Fruit fly (Drosophila melanogaster) whole organism, embryonic: ENCODE data around the gene Nelf-E.
A peak's percentile ranks its signal among the peaks of the same experiment; 100 is the strongest.

Experiments used
- Abd-B ChIP-seq: fragments of 200-800 bp; sonication (Bioruptor generic); optimal IDR thresholded peaks from 2 replicates; lab custom pipeline; 2018; ENCODE audit warnings: missing biosample characterization, mild to moderate bottlenecking, missing genetic modification characterization, moderate library complexity
- Atf-2 ChIP-seq: fragments of 200-800 bp; sonication (Bioruptor generic); optimal IDR thresholded peaks from 2 replicates; lab custom pipeline; 2016; ENCODE audit warnings: missing biosample characterization, missing genetic modification characterization
- CG10321 ChIP-seq: fragments of 200-800 bp; sonication (Bioruptor generic); IDR thresholded peaks from 2 replicates; pipeline ENCODE4 v1.3.6; 2022; ENCODE audit warnings: missing biosample characterization, missing genetic modification characterization
- CG10366 ChIP-seq: fragments of 200-800 bp; sonication (Bioruptor generic); IDR thresholded peaks from 2 replicates; pipeline ENCODE4 v1.3.6; 2022; ENCODE audit warnings: missing biosample characterization, missing genetic modification characterization
- CG11723 ChIP-seq: fragments of 200-800 bp; sonication (Bioruptor generic); optimal IDR thresholded peaks from 2 replicates; lab custom pipeline; 2017; ENCODE audit warnings: missing biosample characterization, mild to moderate bottlenecking, missing genetic modification characterization
- CG13424 ChIP-seq: fragments of 200-800 bp; sonication (Bioruptor generic); optimal IDR thresholded peaks from 2 replicates; lab custom pipeline; 2019; ENCODE audit warnings: missing biosample characterization, mild to moderate bottlenecking, missing genetic modification characterization, moderate library complexity
- CG14667 ChIP-seq: fragments of 200-800 bp; sonication (Bioruptor generic); IDR thresholded peaks from 2 replicates; pipeline ENCODE4 v1.3.6; 2022; ENCODE audit warnings: missing biosample characterization, missing genetic modification characterization
- CG31388 ChIP-seq: fragments of 200-800 bp; sonication (Bioruptor generic); optimal IDR thresholded peaks from 2 replicates; lab custom pipeline; 2016; ENCODE audit warnings: missing biosample characterization, missing genetic modification characterization
- CG3163 ChIP-seq: fragments of 200-800 bp; sonication (Bioruptor generic); optimal IDR thresholded peaks from 3 replicates; lab custom pipeline; 2016; ENCODE audit warnings: missing biosample characterization, missing genetic modification characterization
- CG4282 ChIP-seq: fragments of 200-800 bp; sonication (Bioruptor generic); optimal IDR thresholded peaks from 2 replicates; lab custom pipeline; 2016; ENCODE audit warnings: missing biosample characterization, missing genetic modification characterization
- CG6689 ChIP-seq: fragments of 200-800 bp; sonication (Bioruptor generic); IDR thresholded peaks from 2 replicates; pipeline ENCODE4 v1.3.6; 2022; ENCODE audit warnings: missing biosample characterization, missing genetic modification characterization
- CG7372 ChIP-seq: fragments of 200-800 bp; sonication (Bioruptor generic); IDR thresholded peaks from 2 replicates; pipeline ENCODE4 v1.3.6; 2022; ENCODE audit warnings: missing biosample characterization, missing genetic modification characterization
- CG8281 ChIP-seq: fragments of 200-800 bp; sonication (Bioruptor generic); optimal IDR thresholded peaks from 2 replicates; lab custom pipeline; 2018; ENCODE audit warnings: missing biosample characterization, mild to moderate bottlenecking, missing genetic modification characterization, moderate library complexity
- CG8290 ChIP-seq, 3 experiments: fragments of 200-800 bp; sonication (Bioruptor generic); optimal IDR thresholded peaks; 2 replicates each; lab custom pipeline; 2016 to 2019; ENCODE audit warnings: missing biosample characterization in 3 of 3, missing genetic modification characterization in 3 of 3, mild to moderate bottlenecking in 2 of 3, moderate library complexity in 1 of 3
- CG8388 ChIP-seq: fragments of 200-800 bp; sonication (Bioruptor generic); optimal IDR thresholded peaks from 2 replicates; lab custom pipeline; 2019; ENCODE audit warnings: missing biosample characterization, mild to moderate bottlenecking, missing genetic modification characterization, moderate library complexity
- Elba2 ChIP-seq: fragments of 200-800 bp; sonication (Bioruptor generic); optimal IDR thresholded peaks from 3 replicates; lab custom pipeline; 2016; ENCODE audit warnings: missing biosample characterization, missing genetic modification characterization
- Fer2 ChIP-seq: fragments of 200-800 bp; sonication (Bioruptor generic); optimal IDR thresholded peaks from 2 replicates; lab custom pipeline; 2018; ENCODE audit warnings: missing biosample characterization, mild to moderate bottlenecking, missing genetic modification characterization, moderate library complexity
- GATAe ChIP-seq: fragments of 200-800 bp; sonication (Bioruptor generic); conservative IDR thresholded peaks from 2 replicates; pipeline ENCODE4 v1.3.6; 2022; ENCODE audit warnings: missing biosample characterization, missing genetic modification characterization
- H15 ChIP-seq: fragments of 200-800 bp; sonication (Bioruptor generic); IDR thresholded peaks from 3 replicates; pipeline ENCODE4 v1.3.6; 2022; ENCODE audit warnings: missing biosample characterization, missing genetic modification characterization
- HLH4C ChIP-seq: fragments of 200-800 bp; sonication (Bioruptor generic); IDR thresholded peaks from 3 replicates; pipeline ENCODE4 v1.3.6; 2022; ENCODE audit warnings: missing biosample characterization, missing genetic modification characterization; ENCODE audit not compliant: partially characterized antibody
- HLHmδ ChIP-seq: fragments of 200-800 bp; sonication (Bioruptor generic); optimal IDR thresholded peaks from 2 replicates; lab custom pipeline; 2018; ENCODE audit warnings: missing biosample characterization, mild to moderate bottlenecking, missing genetic modification characterization, moderate library complexity
- Hr3 ChIP-seq: fragments of 200-800 bp; sonication (Bioruptor generic); optimal IDR thresholded peaks from 3 replicates; lab custom pipeline; 2016; ENCODE audit warnings: missing biosample characterization, missing genetic modification characterization
- Lhr ChIP-seq: fragments of 200-800 bp; sonication (Bioruptor generic); optimal IDR thresholded peaks from 3 replicates; lab custom pipeline; 2017; ENCODE audit warnings: mild to moderate bottlenecking, missing biosample characterization, missing genetic modification reagents, missing genetic modification characterization
- Max ChIP-seq: fragments of 200-800 bp; sonication (Bioruptor generic); optimal IDR thresholded peaks from 2 replicates; lab custom pipeline; 2016; ENCODE audit warnings: missing biosample characterization, mild to moderate bottlenecking, missing genetic modification characterization
- Nf-YA ChIP-seq: fragments of 200-800 bp; sonication (Bioruptor generic); IDR thresholded peaks from 2 replicates; pipeline ENCODE4 v1.3.6; 2022; ENCODE audit warnings: missing biosample characterization, missing genetic modification characterization
- Spps ChIP-seq: fragments of 200-800 bp; sonication (Bioruptor generic); optimal IDR thresholded peaks from 2 replicates; lab custom pipeline; 2018; ENCODE audit warnings: missing biosample characterization, mild to moderate bottlenecking, missing genetic modification characterization
- Taf1 ChIP-seq: fragments of 200-800 bp; sonication (Bioruptor generic); IDR thresholded peaks from 2 replicates; pipeline ENCODE4 v1.3.6; 2022; ENCODE audit warnings: missing biosample characterization, missing genetic modification characterization
- Tbp ChIP-seq: fragments of >200 bp; optimal IDR thresholded peaks from 2 replicates; lab custom pipeline; 2018; ENCODE audit warnings: missing biosample characterization, missing genetic modification characterization
- Usf ChIP-seq: fragments of 200-800 bp; sonication (Bioruptor generic); optimal IDR thresholded peaks from 2 replicates; lab custom pipeline; 2017; ENCODE audit warnings: missing genotype, missing biosample characterization, missing genetic modification characterization
- az2 ChIP-seq: fragments of 200-800 bp; sonication (Bioruptor generic); optimal IDR thresholded peaks from 3 replicates; lab custom pipeline; 2016; ENCODE audit warnings: missing biosample characterization, missing genetic modification characterization
- bbx ChIP-seq: fragments of 200-800 bp; sonication (Bioruptor generic); IDR thresholded peaks from 2 replicates; pipeline ENCODE4 v1.3.6; 2022; ENCODE audit warnings: missing biosample characterization, missing genetic modification characterization; ENCODE audit not compliant: partially characterized antibody
- cad ChIP-seq: fragments of >200 bp; optimal IDR thresholded peaks from 2 replicates; lab custom pipeline; 2017; ENCODE audit warnings: missing biosample characterization, missing genetic modification characterization
- chn ChIP-seq: fragments of 200-800 bp; sonication (Bioruptor generic); optimal IDR thresholded peaks from 2 replicates; lab custom pipeline; 2016; ENCODE audit warnings: missing biosample characterization, missing genetic modification characterization
- crc ChIP-seq: fragments of 200-800 bp; sonication (Bioruptor generic); optimal IDR thresholded peaks from 2 replicates; lab custom pipeline; 2016; ENCODE audit warnings: missing biosample characterization, missing genetic modification characterization
- croc ChIP-seq: fragments of 200-800 bp; sonication (Bioruptor generic); conservative IDR thresholded peaks from 3 replicates; pipeline ENCODE4 v1.3.6; 2022; ENCODE audit warnings: missing biosample characterization, missing genetic modification characterization
- dysf ChIP-seq: fragments of 200-800 bp; sonication (Bioruptor generic); IDR thresholded peaks from 3 replicates; pipeline ENCODE4 v1.3.6; 2022; ENCODE audit warnings: missing biosample characterization, missing genetic modification characterization
- esg ChIP-seq: fragments of 200-800 bp; sonication (Bioruptor generic); conservative IDR thresholded peaks from 2 replicates; pipeline ENCODE4 v1.3.6; 2022; ENCODE audit warnings: missing biosample characterization, missing genetic modification characterization
- gsb-n ChIP-seq: fragments of 200-800 bp; sonication (Bioruptor generic); optimal IDR thresholded peaks from 3 replicates; lab custom pipeline; 2018; ENCODE audit warnings: missing biosample characterization, mild to moderate bottlenecking, missing genetic modification characterization
- mld ChIP-seq: fragments of 200-800 bp; sonication (Bioruptor generic); IDR thresholded peaks from 3 replicates; pipeline ENCODE4 v1.3.6; 2022; ENCODE audit warnings: missing biosample characterization, missing genetic modification characterization; ENCODE audit not compliant: partially characterized antibody
- otp ChIP-seq: fragments of 200-800 bp; sonication (Bioruptor generic); IDR thresholded peaks from 3 replicates; pipeline ENCODE4, ENCODE4 v1.3.6; 2022; ENCODE audit warnings: missing biosample characterization, missing genetic modification characterization
- p53 ChIP-seq: fragments of 200-800 bp; sonication (Bioruptor generic); optimal IDR thresholded peaks from 2 replicates; lab custom pipeline; 2016; ENCODE audit warnings: missing biosample characterization, missing genetic modification characterization
- pfk ChIP-seq: fragments of 200-800 bp; sonication (Bioruptor generic); optimal IDR thresholded peaks from 2 replicates; lab custom pipeline; 2018; ENCODE audit warnings: missing biosample characterization, mild to moderate bottlenecking, missing genetic modification characterization, moderate library complexity
- pros ChIP-seq: fragments of 200-800 bp; sonication (Bioruptor generic); optimal IDR thresholded peaks from 3 replicates; lab custom pipeline; 2019; ENCODE audit warnings: missing biosample characterization, mild to moderate bottlenecking, missing genetic modification characterization, moderate library complexity
- pum ChIP-seq: fragments of 200-800 bp; sonication (Bioruptor generic); optimal IDR thresholded peaks from 2 replicates; lab custom pipeline; 2016; ENCODE audit warnings: missing biosample characterization, missing genetic modification characterization
- ro ChIP-seq: fragments of 200-800 bp; sonication (Bioruptor generic); IDR thresholded peaks from 2 replicates; pipeline ENCODE4 v1.3.6; 2022; ENCODE audit warnings: missing biosample characterization, missing genetic modification characterization
- salm ChIP-seq: fragments of 200-800 bp; sonication (Bioruptor generic); optimal IDR thresholded peaks from 2 replicates; lab custom pipeline; 2018; ENCODE audit warnings: missing biosample characterization, mild to moderate bottlenecking, missing genetic modification characterization
- sens ChIP-seq: fragments of 200-800 bp; sonication (Bioruptor generic); peaks from one replicate; lab custom pipeline; 2016; ENCODE audit warnings: missing biosample characterization, missing genetic modification characterization
- sob ChIP-seq: fragments of 200-800 bp; sonication (Bioruptor generic); IDR thresholded peaks from 2 replicates; pipeline ENCODE4 v1.3.6; 2022; ENCODE audit warnings: missing biosample characterization, missing genetic modification characterization
- tna ChIP-seq: fragments of 200-800 bp; sonication (Bioruptor generic); IDR thresholded peaks from 2 replicates; pipeline ENCODE4 v1.3.6; 2022; ENCODE audit warnings: missing biosample characterization, missing genetic modification characterization; ENCODE audit not compliant: partially characterized antibody
- usp ChIP-seq: fragments of >200 bp; optimal IDR thresholded peaks from 2 replicates; lab custom pipeline; 2017; ENCODE audit warnings: missing biosample characterization, missing genetic modification characterization
- yki ChIP-seq: fragments of >200 bp; optimal IDR thresholded peaks from 3 replicates; lab custom pipeline; 2018
- zf30C ChIP-seq: fragments of 200-800 bp; sonication (Bioruptor generic); optimal IDR thresholded peaks from 3 replicates; lab custom pipeline; 2018; ENCODE audit warnings: missing biosample characterization, mild to moderate bottlenecking, missing genetic modification characterization

The Nelf-E gene

dm6 chr3L:8628964-8629363 is 28.3 kb upstream of the Nelf-E start (continued):
- no peak for TF ChIP-seq Atf-2 (GFP tag; lab: Kevin White, UChicago)
- TF ChIP-seq otp: no peak
- no peak for TF ChIP-seq cad (GFP tag; lab: Kevin White, UChicago)
- no peak for TF ChIP-seq yki (lab: Kevin White, UChicago)
- TF ChIP-seq H15: peak; percentile 68; the same call in 1 of the 3 replicates
- no peak for TF ChIP-seq CG4282 (GFP tag; lab: Kevin White, UChicago)
- peak; percentile 51 for TF ChIP-seq az2 (GFP tag; lab: Kevin White, UChicago)
- TF ChIP-seq HLH4C: no peak
- no peak for TF ChIP-seq bbx (GFP tag; lab: Robert Waterston, UW)
- no peak for TF ChIP-seq pfk (GFP tag; lab: Kevin White, UChicago)
- TF ChIP-seq Elba2 (GFP tag; lab: Kevin White, UChicago): no peak
- 0 out of 2 replicates have a peak, but pooled peaks have one; percentile 21 for TF ChIP-seq GATAe (GFP tag; lab: Robert Waterston, UW)
- TF ChIP-seq ro: peak; percentile 37; the same call in 1 of the 2 replicates
- no peak for TF ChIP-seq Lhr (GFP tag; lab: Kevin White, UChicago)
- no peak for TF ChIP-seq CG11723
- no peak for TF ChIP-seq HLHmδ (GFP tag; lab: Kevin White, UChicago)
- TF ChIP-seq gsb-n (tag; lab: Kevin White, UChicago): peak; percentile 51
- TF ChIP-seq Taf1 (GFP tag; lab: Robert Waterston, UW): peak; percentile 39; the same call in 1 of the 2 replicates
- TF ChIP-seq tna: no peak
- TF ChIP-seq Fer2 (tag; lab: Kevin White, UChicago): peak; percentile 42
- no peak for TF ChIP-seq crc (GFP tag; lab: Kevin White, UChicago)
- TF ChIP-seq esg: no peak; the same call in 1 of the 2 replicates
- peak; percentile 40 for TF ChIP-seq Spps (tag; lab: Kevin White, UChicago)
- TF ChIP-seq CG8290 (GFP tag; optimal IDR thresholded peaks at IDR 0.05; lab: Kevin White, UChicago): no peak
- no peak for TF ChIP-seq CG8290 (tag; optimal IDR thresholded peaks at IDR 0.05; lab: Kevin White, UChicago)
- TF ChIP-seq p53 (GFP tag; lab: Kevin White, UChicago): no peak
- peak; percentile 9; the same call in 1 of the 2 replicates for TF ChIP-seq Nf-YA (GFP tag; lab: Robert Waterston, UW)
- TF ChIP-seq mld (GFP tag; lab: Robert Waterston, UW): no peak
- TF ChIP-seq sob (GFP tag; lab: Robert Waterston, UW): peak; percentile 73
- peak; percentile 33 for TF ChIP-seq Hr3 (GFP tag; lab: Kevin White, UChicago)
- peak; percentile 67; the same call in 1 of the 3 replicates for TF ChIP-seq croc
- TF ChIP-seq CG8388 (GFP tag; lab: Kevin White, UChicago): peak; percentile 49
- TF ChIP-seq CG10366: peak; percentile 41
- no peak for TF ChIP-seq CG31388 (GFP tag; lab: Kevin White, UChicago)
- peak; percentile 86 for TF ChIP-seq CG6689 (GFP tag; lab: Robert Waterston, UW)
- peak; percentile 77 for TF ChIP-seq CG13424
- TF ChIP-seq zf30C: peak; percentile 15
- TF ChIP-seq Tbp: no peak
- peak; percentile 81 for TF ChIP-seq CG7372
- no peak for TF ChIP-seq Usf (GFP tag; lab: Kevin White, UChicago)
- peak; percentile 36 for TF ChIP-seq CG8281
- no peak for TF ChIP-seq pum (GFP tag; lab: Kevin White, UChicago)
- TF ChIP-seq CG3163 (GFP tag; lab: Kevin White, UChicago): no peak
- TF ChIP-seq dysf (GFP tag; lab: Robert Waterston, UW): peak; percentile 88
- TF ChIP-seq chn (GFP tag; lab: Kevin White, UChicago): no peak
- no peak for TF ChIP-seq usp (GFP tag; lab: Kevin White, UChicago)
- TF ChIP-seq pros: no peak
- peak; percentile 88 for TF ChIP-seq sens (GFP tag; lab: Kevin White, UChicago)
- no peak for TF ChIP-seq salm (tag; lab: Kevin White, UChicago)
- peak; percentile 82 for TF ChIP-seq CG14667 (GFP tag; lab: Robert Waterston, UW)
- no peak for TF ChIP-seq Abd-B
- no peak for TF ChIP-seq CG10321
- peak; percentile 37 for TF ChIP-seq Max
